Worm (Caenorhabditis elegans): Measurements from ENCODE around the gene swt-7.

Gene swt-7

DNA sequence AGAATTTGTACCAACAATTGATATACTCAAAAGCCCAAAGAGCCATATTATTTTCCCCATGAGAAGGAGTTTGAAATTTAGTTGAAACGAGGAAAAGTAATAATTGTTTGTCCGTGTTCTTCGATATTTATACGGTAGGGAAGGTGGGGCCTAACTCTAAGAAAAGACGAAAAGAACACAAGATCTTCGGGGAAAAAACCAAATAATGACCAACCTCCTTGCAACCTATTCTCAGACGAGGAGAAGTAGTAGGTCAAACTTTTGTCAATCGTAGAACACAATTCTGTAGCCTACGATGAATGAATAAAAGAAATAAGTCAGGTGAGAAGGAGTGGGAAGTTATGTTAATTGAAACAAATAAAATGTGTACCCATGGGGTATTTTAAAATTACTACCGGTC lies 43.5 kb downstream of the swt-7 start, which contains the start of gene ncx-8:
ncx-8 (minus strand) TSS at position 101 of the 400 bp plus-strand sequence.
- TF ChIP-seq dpl-1 (GFP tag; optimal IDR thresholded peaks at IDR 0.05) = no peak
- TF ChIP-seq F49E8.2 (tag; optimal IDR thresholded peaks at IDR 0.05; ENCODE audit: borderline replicate concordance) = no peak
- no peak for TF ChIP-seq spr-3 (GFP tag; optimal IDR thresholded peaks at IDR 0.05)
- TF ChIP-seq set-16 (GFP tag; IDR thresholded peaks at IDR 0.05) = no peak
- TF ChIP-seq Y105C5A.15 (GFP tag; IDR thresholded peaks at IDR 0.05) = no peak
- TF ChIP-seq lin-15B (tag; optimal IDR thresholded peaks at IDR 0.05) = no peak
- no peak for TF ChIP-seq egl-43 (GFP tag; IDR thresholded peaks at IDR 0.05)
- TF ChIP-seq Y5F2A.4 (GFP tag; optimal IDR thresholded peaks at IDR 0.05) = no peak
- no peak for TF ChIP-seq aha-1 (tag)
- TF ChIP-seq nhr-76 (tag; optimal IDR thresholded peaks at IDR 0.05) = no peak

DNA sequence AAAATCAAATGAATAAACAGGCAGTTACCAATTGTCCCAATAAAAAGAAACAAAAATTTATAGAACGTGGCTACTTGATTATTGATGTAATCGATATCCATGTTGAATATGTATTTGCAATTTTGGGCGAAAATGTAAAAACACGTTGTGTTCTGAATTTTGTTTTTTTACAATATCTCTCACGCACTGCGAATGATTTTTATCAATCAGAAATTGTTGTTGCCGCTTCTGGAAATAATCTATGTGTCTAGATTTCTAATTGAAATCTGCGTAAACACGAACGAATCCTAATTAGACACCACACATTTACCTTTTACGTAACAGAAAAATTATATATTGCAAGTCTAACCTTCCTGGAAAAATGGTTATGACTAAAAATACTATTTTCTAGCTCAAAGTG lies 47.5 kb downstream of the swt-7 start, which contains the start of gene srsx-13:
srsx-13 (minus strand) TSS at position 101 of the 400 bp plus-strand sequence.
- TF ChIP-seq dmd-9 (GFP tag; IDR thresholded peaks at IDR 0.05) (no peak), tag-97 (GFP tag; IDR thresholded peaks at IDR 0.05) (no peak), F10B5.3 (tag; optimal IDR thresholded peaks at IDR 0.05) (no peak), lin-15B (tag; optimal IDR thresholded peaks at IDR 0.05) (no peak), madf-9 (GFP tag; conservative IDR thresholded peaks at IDR 0.05) (no peak), vab-7 (GFP tag; IDR thresholded peaks at IDR 0.05) (no peak), lsy-2 (tag; optimal IDR thresholded peaks at IDR 0.05) (no peak), mdt-29 (GFP tag; IDR thresholded peaks at IDR 0.05) (no peak)

DNA sequence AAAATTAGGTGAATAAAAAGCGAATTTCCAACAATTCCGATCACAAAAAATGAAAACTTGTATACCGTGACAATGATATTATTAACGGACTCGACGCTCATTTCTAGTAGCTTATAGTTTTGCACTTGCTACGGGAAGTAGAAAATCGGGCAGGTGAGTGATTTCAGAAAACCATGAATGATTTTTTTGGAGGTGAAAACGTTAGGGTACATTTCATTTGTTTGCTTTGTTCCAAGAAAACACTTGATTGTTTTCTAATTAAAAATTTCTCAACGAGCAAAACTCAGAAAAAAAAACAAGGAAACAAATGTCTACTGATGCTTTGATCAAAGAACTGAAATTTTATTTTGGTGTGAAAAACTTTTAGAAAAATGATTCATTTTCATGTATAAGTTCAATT lies 49.7 kb downstream of the swt-7 start, which contains the start of gene srsx-12:
srsx-12 (minus strand) TSS at position 101 of the 400 bp plus-strand sequence.
- TF ChIP-seq lin-38 (GFP tag; IDR thresholded peaks at IDR 0.05) (no peak), pqm-1 (tag; optimal IDR thresholded peaks at IDR 0.05) (no peak), set-16 (GFP tag; IDR thresholded peaks at IDR 0.05) (no peak), sdz-12 (GFP tag; optimal IDR thresholded peaks at IDR 0.05) (no peak), nhr-111 (GFP tag; optimal IDR thresholded peaks at IDR 0.05) (no peak), lir-3 (tag; optimal IDR thresholded peaks at IDR 0.05) (no peak), cey-2 (tag; optimal IDR thresholded peaks at IDR 0.05; ENCODE audit: borderline replicate concordance, insufficient read depth) (no peak), daf-19 (GFP tag; conservative IDR thresholded peaks at IDR 0.05) (no peak), rbr-2 (tag; optimal IDR thresholded peaks at IDR 0.05) (no peak), dmd-8 (GFP tag; IDR thresholded peaks at IDR 0.05) (no peak), nhr-76 (tag; optimal IDR thresholded peaks at IDR 0.05) (no peak), T20F7.1 (GFP tag; optimal IDR thresholded peaks at IDR 0.05) (no peak), ceh-20 (GFP tag; IDR thresholded peaks at IDR 0.05) (no peak), ceh-44 (GFP tag; IDR thresholded peaks at IDR 0.05) (no peak), unc-62 (GFP tag; optimal IDR thresholded peaks at IDR 0.05 in 1 of 2) (no peak), unc-62 (tag; optimal IDR thresholded peaks at IDR 0.05) (no peak), unc-39 (tag; optimal IDR thresholded peaks at IDR 0.05) (no peak)

DNA sequence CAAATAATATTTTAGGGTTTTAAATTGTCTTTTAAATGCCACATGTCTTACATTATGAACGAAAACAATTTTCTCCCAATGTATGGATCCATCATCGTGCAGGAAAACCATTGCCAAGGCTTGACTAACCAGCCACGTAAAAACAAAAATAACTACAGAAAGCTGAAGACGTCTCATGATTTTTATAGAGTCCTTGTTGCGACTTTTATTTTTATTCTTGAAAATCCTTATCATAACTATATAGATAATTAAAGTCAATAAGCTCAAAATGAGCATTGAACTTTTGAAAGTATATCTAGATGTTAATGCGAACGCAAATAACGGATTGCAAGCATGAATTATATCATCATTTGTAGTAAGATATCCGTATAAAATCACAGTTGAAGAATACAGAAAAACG lies 50.5 kb downstream of the swt-7 start:
- TF ChIP-seq aha-1 (tag) = peak; percentile 98
- no peak for TF ChIP-seq hlh-30 (tag; optimal IDR thresholded peaks at IDR 0.05; ENCODE audit: insufficient read depth)

Measured in whole organism, L4 larva.